Comparison of ENCODE assay signal across 1 fruit fly cellular context in the genomic region with DNA sequence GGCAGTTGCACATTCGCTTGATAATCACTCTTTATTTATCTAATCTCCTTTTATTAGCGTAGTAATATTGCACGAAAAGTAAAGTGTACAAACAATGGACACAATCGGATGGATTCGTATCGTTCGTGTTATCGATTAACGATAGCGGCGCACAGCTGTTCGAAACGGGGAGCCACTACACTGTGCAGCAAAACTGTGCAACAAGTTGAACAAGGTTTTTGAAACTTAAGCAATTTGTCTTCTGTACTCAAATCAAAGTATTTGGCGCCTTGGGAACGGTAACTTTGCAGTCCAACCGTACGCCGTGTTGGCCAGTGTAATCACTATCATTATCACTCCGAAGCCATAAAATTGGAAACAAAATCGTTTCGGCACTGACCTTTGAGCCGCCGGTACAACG.
A peak's percentile ranks its signal among the peaks of the same experiment; 100 is the strongest.
TF ChIP-seq lines count a peak whose summit lies in the region.

Gene Tsp3A, minus strand, starts transcription at position 88 of the 400 bp plus-strand sequence.
Gene Seipin, plus strand, starts transcription at position 149 of the 400 bp plus-strand sequence.

TF ChIP-seq in whole organism, embryonic, 481 proteins besides CTCF, POLR2A, EP300 and RAD21 (continued from another document and continues in another):
- TF ChIP-seq Trl (optimal IDR thresholded peaks at IDR 0.05; lab: Kevin White, UChicago) (no peak), Trl (GFP tag; optimal IDR thresholded peaks at IDR 0.05; lab: Kevin White, UChicago) (peak; percentile 62), CG3838 (GFP tag; optimal IDR thresholded peaks at IDR 0.05; lab: Kevin White, UChicago) (no peak), CG12299 (tag; optimal IDR thresholded peaks at IDR 0.05; lab: Kevin White, UChicago) (peak; percentile 79), klu (GFP tag; IDR thresholded peaks at IDR 0.05; lab: Robert Waterston, UW) (peak; percentile 67; the same call in 1 of the 2 replicates), corto (GFP tag; optimal IDR thresholded peaks at IDR 0.05; lab: Kevin White, UChicago) (no peak), Ada2b (GFP tag; IDR thresholded peaks at IDR 0.05; lab: Robert Waterston, UW) (peak; percentile 78), bcd (GFP tag; optimal IDR thresholded peaks at IDR 0.05; lab: Kevin White, UChicago) (peak; percentile 87), Hmr (GFP tag; optimal IDR thresholded peaks at IDR 0.05; lab: Kevin White, UChicago) (peak; percentile 91), CG10959 (GFP tag; IDR thresholded peaks at IDR 0.05; lab: Robert Waterston, UW) (peak; percentile 51; the same call in 1 of the 2 replicates), Poxn (GFP tag; IDR thresholded peaks at IDR 0.05; lab: Robert Waterston, UW) (peak; percentile 41; the same call in 1 of the 2 replicates), en (GFP tag; optimal IDR thresholded peaks at IDR 0.05; lab: Kevin White, UChicago) (peak; percentile 52), Sry-δ (GFP tag; optimal IDR thresholded peaks at IDR 0.05; lab: Kevin White, UChicago) (peak; percentile 59), gce (GFP tag; IDR thresholded peaks at IDR 0.05; lab: Robert Waterston, UW) (peak; percentile 81; the same call in 1 of the 3 replicates), zfh1 (GFP tag; IDR thresholded peaks at IDR 0.05; lab: Robert Waterston, UW) (peak; percentile 89), mirr (GFP tag; optimal IDR thresholded peaks at IDR 0.05; lab: Kevin White, UChicago) (peak; percentile 92), slou (GFP tag; optimal IDR thresholded peaks at IDR 0.05; lab: Kevin White, UChicago) (no peak), exex (tag; optimal IDR thresholded peaks at IDR 0.05; lab: Kevin White, UChicago) (peak; percentile 95), yki (optimal IDR thresholded peaks at IDR 0.05; lab: Kevin White, UChicago) (no peak), trem (tag; optimal IDR thresholded peaks at IDR 0.05; lab: Kevin White, UChicago) (peak; percentile 58), jigr1 (GFP tag; IDR thresholded peaks at IDR 0.05; lab: Robert Waterston, UW) (0 out of 3 replicates have a peak, but pooled peaks have one; percentile 32), CG11695 (GFP tag; IDR thresholded peaks at IDR 0.05; lab: Robert Waterston, UW) (peak; percentile 88), wek (GFP tag; optimal IDR thresholded peaks at IDR 0.05; lab: Kevin White, UChicago) (peak; percentile 64), E2f2 (GFP tag; IDR thresholded peaks at IDR 0.05; lab: Robert Waterston, UW) (peak; percentile 71), sr (GFP tag; IDR thresholded peaks at IDR 0.05; lab: Robert Waterston, UW) (peak; percentile 55; the same call in 2 of the 3 replicates), CG11696 (GFP tag; IDR thresholded peaks at IDR 0.05; lab: Robert Waterston, UW) (peak; percentile 75), CG8388 (GFP tag; optimal IDR thresholded peaks at IDR 0.05; lab: Kevin White, UChicago) (peak; percentile 59), CG10462 (GFP tag; optimal IDR thresholded peaks at IDR 0.05; lab: Kevin White, UChicago) (peak; percentile 46), Elba2 (GFP tag; optimal IDR thresholded peaks at IDR 0.05; lab: Kevin White, UChicago) (no peak), ttk (GFP tag; IDR thresholded peaks at IDR 0.05; lab: Robert Waterston, UW) (peak; percentile 85), CG12071 (GFP tag; optimal IDR thresholded peaks at IDR 0.05; lab: Kevin White, UChicago) (peak; percentile 91), CG3163 (GFP tag; optimal IDR thresholded peaks at IDR 0.05; lab: Kevin White, UChicago) (peak; percentile 54), CG12104 (GFP tag; optimal IDR thresholded peaks at IDR 0.05; lab: Kevin White, UChicago) (peak; percentile 62), Myb (GFP tag; optimal IDR thresholded peaks at IDR 0.05; lab: Kevin White, UChicago) (peak; percentile 77), knrl (GFP tag; IDR thresholded peaks at IDR 0.05; lab: Robert Waterston, UW; ENCODE audit: partially characterized antibody) (no peak), fu2 (GFP tag; optimal IDR thresholded peaks at IDR 0.05; lab: Kevin White, UChicago) (peak; percentile 45), wor (GFP tag; IDR thresholded peaks at IDR 0.05; lab: Robert Waterston, UW) (peak; percentile 53), vfl (GFP tag; optimal IDR thresholded peaks at IDR 0.05; lab: Kevin White, UChicago) (peak; percentile 54), CG10267 (tag; optimal IDR thresholded peaks at IDR 0.05; lab: Kevin White, UChicago) (peak; percentile 67), ap (GFP tag; IDR thresholded peaks at IDR 0.05; lab: Robert Waterston, UW) (peak; percentile 82), ssp (GFP tag; IDR thresholded peaks at IDR 0.05; lab: Robert Waterston, UW) (peak; percentile 61), CG12659 (GFP tag; optimal IDR thresholded peaks at IDR 0.05; lab: Kevin White, UChicago) (peak; percentile 88), CG9797 (GFP tag; optimal IDR thresholded peaks at IDR 0.05; lab: Kevin White, UChicago) (peak; percentile 10), Mrtf (GFP tag; IDR thresholded peaks at IDR 0.05; lab: Robert Waterston, UW) (peak; percentile 87), otp (GFP tag; IDR thresholded peaks at IDR 0.05; lab: Robert Waterston, UW) (peak; percentile 77), Bgb (GFP tag; IDR thresholded peaks at IDR 0.05; lab: Robert Waterston, UW; ENCODE audit: partially characterized antibody) (peak; percentile 49; the same call in 1 of the 2 replicates), Fer2 (tag; optimal IDR thresholded peaks at IDR 0.05; lab: Kevin White, UChicago) (peak; percentile 65), bigmax (GFP tag; optimal IDR thresholded peaks at IDR 0.05; lab: Kevin White, UChicago) (no peak), tgo (GFP tag; IDR thresholded peaks at IDR 0.05; lab: Robert Waterston, UW) (peak; percentile 85), H15 (GFP tag; IDR thresholded peaks at IDR 0.05; lab: Robert Waterston, UW) (peak; percentile 75), Dref (GFP tag; IDR thresholded peaks at IDR 0.05; lab: Robert Waterston, UW) (peak; percentile 65), maf-S (GFP tag; optimal IDR thresholded peaks at IDR 0.05; lab: Kevin White, UChicago) (peak; percentile 69), CG11560 (tag; IDR thresholded peaks at IDR 0.05; lab: Robert Waterston, UW) (peak; percentile 65; the same call in 2 of the 3 replicates), zfh2 (GFP tag; optimal IDR thresholded peaks at IDR 0.05; lab: Kevin White, UChicago) (peak; percentile 85), CG4854 (GFP tag; optimal IDR thresholded peaks at IDR 0.05; lab: Kevin White, UChicago) (peak; percentile 73), CG10209 (GFP tag; optimal IDR thresholded peaks at IDR 0.05; lab: Kevin White, UChicago) (peak; percentile 80), run (tag; optimal IDR thresholded peaks at IDR 0.05; lab: Kevin White, UChicago) (peak; percentile 47), chif (GFP tag; optimal IDR thresholded peaks at IDR 0.05; lab: Kevin White, UChicago) (peak; percentile 45 to 61), CG17385 (GFP tag; optimal IDR thresholded peaks at IDR 0.05; lab: Kevin White, UChicago) (no peak), az2 (GFP tag; optimal IDR thresholded peaks at IDR 0.05; lab: Kevin White, UChicago) (peak; percentile 69), ewg (GFP tag; optimal IDR thresholded peaks at IDR 0.05; lab: Kevin White, UChicago) (peak; percentile 58), NfI (GFP tag; optimal IDR thresholded peaks at IDR 0.05; lab: Kevin White, UChicago) (peak; percentile 84), Atf-2 (GFP tag; optimal IDR thresholded peaks at IDR 0.05; lab: Kevin White, UChicago) (peak; percentile 64), TFAM (GFP tag; optimal IDR thresholded peaks at IDR 0.05; lab: Kevin White, UChicago) (peak; percentile 9), ftz-f1 (GFP tag; optimal IDR thresholded peaks at IDR 0.05; lab: Kevin White, UChicago) (peak; percentile 65), CG11723 (GFP tag; optimal IDR thresholded peaks at IDR 0.05; lab: Kevin White, UChicago) (no peak), unpg (GFP tag; optimal IDR thresholded peaks at IDR 0.05; lab: Kevin White, UChicago) (peak; percentile 88), CG2129 (GFP tag; IDR thresholded peaks at IDR 0.05; lab: Robert Waterston, UW; ENCODE audit: partially characterized antibody) (no peak), CG2116 (GFP tag; optimal IDR thresholded peaks at IDR 0.05; lab: Kevin White, UChicago) (peak; percentile 54), Ravus (GFP tag; IDR thresholded peaks at IDR 0.05; lab: Robert Waterston, UW) (peak; percentile 41), Dip3 (GFP tag; optimal IDR thresholded peaks at IDR 0.05; lab: Kevin White, UChicago) (peak; percentile 87), CG7987 (GFP tag; optimal IDR thresholded peaks at IDR 0.05; lab: Kevin White, UChicago) (peak; percentile 84), Ssrp (tag; optimal IDR thresholded peaks at IDR 0.05; lab: Kevin White, UChicago) (peak; percentile 46), C15 (GFP tag; IDR thresholded peaks at IDR 0.05; lab: Robert Waterston, UW) (peak; percentile 62; the same call in 1 of the 3 replicates), CG8478 (optimal IDR thresholded peaks at IDR 0.05; lab: Kevin White, UChicago) (no peak), hb (GFP tag; IDR thresholded peaks at IDR 0.05; lab: Robert Waterston, UW; ENCODE audit: partially characterized antibody) (no peak; the same call in 2 of the 3 replicates), Optix (GFP tag; IDR thresholded peaks at IDR 0.05; lab: Robert Waterston, UW) (peak; percentile 82), Atf3 (GFP tag; optimal IDR thresholded peaks at IDR 0.05; lab: Kevin White, UChicago) (peak; percentile 52), Camta (GFP tag; optimal IDR thresholded peaks at IDR 0.05; lab: Kevin White, UChicago) (peak; percentile 72), Rfx (GFP tag; IDR thresholded peaks at IDR 0.05; lab: Robert Waterston, UW) (peak; percentile 96), org-1 (GFP tag; optimal IDR thresholded peaks at IDR 0.05; lab: Kevin White, UChicago) (peak; percentile 83), Doc3 (GFP tag; IDR thresholded peaks at IDR 0.05; lab: Robert Waterston, UW; ENCODE audit: partially characterized antibody) (peak; percentile 60), Abd-B (GFP tag; optimal IDR thresholded peaks at IDR 0.05; lab: Kevin White, UChicago) (peak; percentile 65), eyg (GFP tag; optimal IDR thresholded peaks at IDR 0.05; lab: Kevin White, UChicago) (peak; percentile 86), ham (GFP tag; IDR thresholded peaks at IDR 0.05; lab: Robert Waterston, UW) (0 out of 2 replicates have a peak, but pooled peaks have one; percentile 24), CG14860 (GFP tag; IDR thresholded peaks at IDR 0.05; lab: Robert Waterston, UW; ENCODE audit: partially characterized antibody) (no peak), CG18599 (GFP tag; optimal IDR thresholded peaks at IDR 0.05; lab: Kevin White, UChicago) (peak; percentile 96), ash1 (GFP tag; optimal IDR thresholded peaks at IDR 0.05; lab: Kevin White, UChicago) (peak; percentile 69), CG4282 (GFP tag; optimal IDR thresholded peaks at IDR 0.05; lab: Kevin White, UChicago) (peak; percentile 8), nerfin-1 (tag; optimal IDR thresholded peaks at IDR 0.05; lab: Kevin White, UChicago) (peak; percentile 67), CG6765 (GFP tag; optimal IDR thresholded peaks at IDR 0.05; lab: Kevin White, UChicago) (peak; percentile 84), Deaf1 (tag; optimal IDR thresholded peaks at IDR 0.05; lab: Kevin White, UChicago) (peak; percentile 70), CG11398 (GFP tag; optimal IDR thresholded peaks at IDR 0.05; lab: Kevin White, UChicago) (peak; percentile 69), pros (GFP tag; optimal IDR thresholded peaks at IDR 0.05; lab: Kevin White, UChicago) (no peak), prd (optimal IDR thresholded peaks at IDR 0.05; lab: Kevin White, UChicago) (no peak), prd (GFP tag; IDR thresholded peaks at IDR 0.05; lab: Robert Waterston, UW) (peak; percentile 88), onecut (GFP tag; IDR thresholded peaks at IDR 0.05; lab: Robert Waterston, UW) (peak; percentile 81), CG18764 (GFP tag; optimal IDR thresholded peaks at IDR 0.05; lab: Kevin White, UChicago) (no peak), CG10565 (GFP tag; optimal IDR thresholded peaks at IDR 0.05; lab: Kevin White, UChicago) (no peak), dpn (GFP tag; optimal IDR thresholded peaks at IDR 0.05; lab: Kevin White, UChicago) (peak; percentile 75 to 89), p53 (GFP tag; optimal IDR thresholded peaks at IDR 0.05; lab: Kevin White, UChicago) (peak; percentile 9), Sox100B (GFP tag; optimal IDR thresholded peaks at IDR 0.05; lab: Kevin White, UChicago) (no peak), jing (GFP tag; optimal IDR thresholded peaks at IDR 0.05; lab: Kevin White, UChicago) (no peak), br (optimal IDR thresholded peaks at IDR 0.05; lab: Kevin White, UChicago) (no peak), pum (GFP tag; optimal IDR thresholded peaks at IDR 0.05; lab: Kevin White, UChicago) (peak; percentile 57), dysf (GFP tag; IDR thresholded peaks at IDR 0.05; lab: Robert Waterston, UW) (peak; percentile 94), sob (GFP tag; IDR thresholded peaks at IDR 0.05; lab: Robert Waterston, UW) (peak; percentile 89), Gug (GFP tag; IDR thresholded peaks at IDR 0.05; lab: Robert Waterston, UW) (peak; percentile 90), vvl (GFP tag; IDR thresholded peaks at IDR 0.05; lab: Robert Waterston, UW) (peak; percentile 94), Scr (GFP tag; IDR thresholded peaks at IDR 0.05; lab: Robert Waterston, UW; ENCODE audit: partially characterized antibody) (peak; percentile 65), NC2β (GFP tag; optimal IDR thresholded peaks at IDR 0.05; lab: Kevin White, UChicago) (peak; percentile 69), tx (GFP tag; optimal IDR thresholded peaks at IDR 0.05; lab: Kevin White, UChicago) (peak; percentile 66), fd3F (GFP tag; optimal IDR thresholded peaks at IDR 0.05; lab: Kevin White, UChicago) (peak; percentile 77), sd (tag; optimal IDR thresholded peaks at IDR 0.05; lab: Kevin White, UChicago) (no peak), CG10979 (tag; optimal IDR thresholded peaks at IDR 0.05; lab: Kevin White, UChicago) (peak; percentile 70), phol (tag; optimal IDR thresholded peaks at IDR 0.05; lab: Kevin White, UChicago) (peak; percentile 75), ERR (GFP tag; optimal IDR thresholded peaks at IDR 0.05; lab: Kevin White, UChicago) (peak; percentile 82), lov (optimal IDR thresholded peaks at IDR 0.05; lab: Kevin White, UChicago) (no peak), lov (GFP tag; IDR thresholded peaks at IDR 0.05; lab: Robert Waterston, UW) (peak; percentile 79; the same call in 1 of the 3 replicates), bowl (GFP tag; IDR thresholded peaks at IDR 0.05; lab: Robert Waterston, UW) (peak; percentile 72; the same call in 1 of the 2 replicates), insv (GFP tag; optimal IDR thresholded peaks at IDR 0.05; lab: Kevin White, UChicago) (no peak), CG18619 (GFP tag; optimal IDR thresholded peaks at IDR 0.05; lab: Kevin White, UChicago) (peak; percentile 75), BtbVII (GFP tag; optimal IDR thresholded peaks at IDR 0.05; lab: Kevin White, UChicago) (peak; percentile 89), CG2120 (GFP tag; optimal IDR thresholded peaks at IDR 0.05; lab: Kevin White, UChicago) (peak; percentile 94)
